Fruit fly (Drosophila melanogaster) whole organism, embryonic: ENCODE measurements around the gene CG9107.
A peak's percentile ranks its signal among the peaks of the same experiment; 100 is the strongest.

Experiments used
- Atf3 ChIP-seq: fragments of 200-800 bp; sonication (Bioruptor generic); optimal IDR thresholded peaks from 3 replicates; lab custom pipeline; 2016; ENCODE audit warnings: missing biosample characterization, missing genetic modification characterization
- Bgb ChIP-seq: fragments of 200-800 bp; sonication (Bioruptor generic); IDR thresholded peaks from 2 replicates; pipeline ENCODE4 v1.3.6; 2022; ENCODE audit warnings: missing biosample characterization, missing genetic modification characterization; ENCODE audit not compliant: partially characterized antibody
- CG10431 ChIP-seq: fragments of 200-800 bp; sonication (Bioruptor generic); optimal IDR thresholded peaks from 3 replicates; lab custom pipeline; 2018; ENCODE audit warnings: missing biosample characterization, mild to moderate bottlenecking, missing genetic modification characterization
- CG10565 ChIP-seq: fragments of 200-800 bp; sonication (Bioruptor generic); optimal IDR thresholded peaks from 3 replicates; lab custom pipeline; 2016; ENCODE audit warnings: missing biosample characterization, mild to moderate bottlenecking, missing genetic modification characterization
- CG11398 ChIP-seq: fragments of 200-800 bp; sonication (Bioruptor generic); optimal IDR thresholded peaks from 2 replicates; lab custom pipeline; 2016; ENCODE audit warnings: missing biosample characterization, missing genetic modification characterization
- CG11696 ChIP-seq: fragments of 200-800 bp; sonication (Bioruptor generic); IDR thresholded peaks from 2 replicates; pipeline ENCODE4 v1.3.6; 2022; ENCODE audit warnings: missing biosample characterization, missing genetic modification characterization
- CG12104 ChIP-seq: fragments of 200-800 bp; sonication (Bioruptor generic); optimal IDR thresholded peaks from 3 replicates; lab custom pipeline; 2016; ENCODE audit warnings: missing biosample characterization, missing genetic modification characterization
- CG12155 ChIP-seq: fragments of 200-800 bp; sonication (Bioruptor generic); optimal IDR thresholded peaks from 3 replicates; lab custom pipeline; 2016; ENCODE audit warnings: missing biosample characterization, missing genetic modification characterization
- CG13123 ChIP-seq: fragments of 200-800 bp; sonication (Bioruptor generic); optimal IDR thresholded peaks from 2 replicates; lab custom pipeline; 2016; ENCODE audit warnings: missing biosample characterization, missing genetic modification characterization
- CG13775 ChIP-seq: fragments of 200-800 bp; sonication (Bioruptor generic); optimal IDR thresholded peaks from 3 replicates; lab custom pipeline; 2017; ENCODE audit warnings: missing biosample characterization, mild to moderate bottlenecking, missing genetic modification characterization
- CG14710 ChIP-seq: fragments of 200-800 bp; sonication (Bioruptor generic); optimal IDR thresholded peaks from 3 replicates; lab custom pipeline; 2019; ENCODE audit warnings: missing biosample characterization, mild to moderate bottlenecking, missing genetic modification characterization, moderate library complexity
- CG16815 ChIP-seq: fragments of 200-800 bp; sonication (Bioruptor generic); optimal IDR thresholded peaks from 3 replicates; lab custom pipeline; 2017; ENCODE audit warnings: missing biosample characterization, mild to moderate bottlenecking, missing genetic modification characterization
- CG2875 ChIP-seq: fragments of 200-800 bp; sonication (Bioruptor generic); optimal IDR thresholded peaks from 2 replicates; lab custom pipeline; 2017; ENCODE audit warnings: missing biosample characterization, mild to moderate bottlenecking, missing genetic modification characterization, missing genetic modification reagents
- CG32772 ChIP-seq: fragments of 200-800 bp; sonication (Bioruptor generic); IDR thresholded peaks from 2 replicates; pipeline ENCODE4 v1.3.6; 2022; ENCODE audit warnings: missing biosample characterization, missing genetic modification characterization
- CG3281 ChIP-seq: fragments of 200-800 bp; sonication (Bioruptor generic); optimal IDR thresholded peaks from 3 replicates; lab custom pipeline; 2017; ENCODE audit warnings: missing biosample characterization, mild to moderate bottlenecking, missing genetic modification characterization
- CG8765 ChIP-seq: fragments of 200-800 bp; sonication (Bioruptor generic); IDR thresholded peaks from 2 replicates; pipeline ENCODE4 v1.3.6; 2022; ENCODE audit warnings: missing biosample characterization, missing genetic modification characterization
- CG9727 ChIP-seq: fragments of 200-800 bp; sonication (Bioruptor generic); optimal IDR thresholded peaks from 3 replicates; lab custom pipeline; 2017; ENCODE audit warnings: missing biosample characterization, mild to moderate bottlenecking, missing genetic modification characterization
- Camta ChIP-seq: fragments of 200-800 bp; sonication (Bioruptor generic); optimal IDR thresholded peaks from 2 replicates; lab custom pipeline; 2016; ENCODE audit warnings: missing biosample characterization, missing genetic modification characterization
- Dad ChIP-seq: fragments of 200-800 bp; sonication (Bioruptor generic); optimal IDR thresholded peaks from 3 replicates; lab custom pipeline; 2016; ENCODE audit warnings: missing biosample characterization, missing genetic modification characterization
- Dip3 ChIP-seq: fragments of 200-800 bp; sonication (Bioruptor generic); optimal IDR thresholded peaks from 3 replicates; lab custom pipeline; 2016; ENCODE audit warnings: missing biosample characterization, missing genetic modification characterization
- Eip74EF ChIP-seq, 2 experiments: fragments of 200-800 bp in 1 of 2; fragments of >200 bp in 1 of 2; sonication (Bioruptor generic) in 1 of 2; optimal IDR thresholded peaks; 2 replicates each; lab custom pipeline; 2017 to 2019; ENCODE audit warnings: missing biosample characterization in 2 of 2, missing genetic modification characterization in 2 of 2, mild to moderate bottlenecking in 1 of 2, moderate library complexity in 1 of 2
- GATAe ChIP-seq: fragments of 200-800 bp; sonication (Bioruptor generic); conservative IDR thresholded peaks from 2 replicates; pipeline ENCODE4 v1.3.6; 2022; ENCODE audit warnings: missing biosample characterization, missing genetic modification characterization
- H15 ChIP-seq: fragments of 200-800 bp; sonication (Bioruptor generic); IDR thresholded peaks from 3 replicates; pipeline ENCODE4 v1.3.6; 2022; ENCODE audit warnings: missing biosample characterization, missing genetic modification characterization
- H2.0 ChIP-seq: fragments of 200-800 bp; sonication (Bioruptor generic); IDR thresholded peaks from 2 replicates; pipeline ENCODE4 v1.3.6; 2022; ENCODE audit warnings: missing biosample characterization, missing genetic modification characterization
- Hand ChIP-seq: fragments of 200-800 bp; sonication (Bioruptor generic); optimal IDR thresholded peaks from 2 replicates; lab custom pipeline; 2017; ENCODE audit warnings: mild to moderate bottlenecking, missing biosample characterization, missing genetic modification reagents, missing genetic modification characterization
- Hmx ChIP-seq: fragments of 200-800 bp; sonication (Bioruptor generic); optimal IDR thresholded peaks from 2 replicates; lab custom pipeline; 2016; ENCODE audit warnings: missing biosample characterization, missing genetic modification characterization
- Jarid2 ChIP-seq: fragments of 200-800 bp; sonication (Bioruptor generic); optimal IDR thresholded peaks from 3 replicates; lab custom pipeline; 2017; ENCODE audit warnings: mild to moderate bottlenecking, missing biosample characterization, missing genetic modification reagents, missing genetic modification characterization
- MBD-R2 ChIP-seq: fragments of 200-800 bp; sonication (Bioruptor generic); IDR thresholded peaks from 2 replicates; pipeline ENCODE4 v1.3.6; 2022; ENCODE audit warnings: missing biosample characterization, missing genetic modification characterization
- NC2β ChIP-seq: fragments of 200-800 bp; sonication (Bioruptor generic); optimal IDR thresholded peaks from 2 replicates; lab custom pipeline; 2016; ENCODE audit warnings: missing biosample characterization, missing genetic modification characterization
- Nf-YB ChIP-seq: fragments of 200-800 bp; sonication (Bioruptor generic); optimal IDR thresholded peaks from 3 replicates; lab custom pipeline; 2019; ENCODE audit warnings: missing biosample characterization, mild to moderate bottlenecking, missing genetic modification characterization, moderate library complexity
- Rx ChIP-seq: fragments of 200-800 bp; sonication (Bioruptor generic); IDR thresholded peaks from 2 replicates; pipeline ENCODE4 v1.3.6; 2022; ENCODE audit warnings: missing biosample characterization, missing genetic modification characterization
- Ssrp ChIP-seq: fragments of 200-800 bp; sonication (Bioruptor generic); optimal IDR thresholded peaks from 2 replicates; lab custom pipeline; 2018; ENCODE audit warnings: missing biosample characterization, mild to moderate bottlenecking, missing genetic modification characterization, moderate library complexity
- TFAM ChIP-seq: fragments of 200-800 bp; sonication (Bioruptor generic); optimal IDR thresholded peaks from 2 replicates; lab custom pipeline; 2017; ENCODE audit warnings: missing biosample characterization, missing genetic modification characterization, inconsistent platforms
- YL-1 ChIP-seq: fragments of 200-800 bp; sonication (Bioruptor generic); optimal IDR thresholded peaks from 3 replicates; lab custom pipeline; 2017; ENCODE audit warnings: missing biosample characterization, mild to moderate bottlenecking, missing genetic modification characterization
- ab ChIP-seq: fragments of 200-800 bp; sonication (Bioruptor generic); optimal IDR thresholded peaks from 2 replicates; lab custom pipeline; 2016; ENCODE audit warnings: missing biosample characterization, missing genetic modification characterization
- chn ChIP-seq: fragments of 200-800 bp; sonication (Bioruptor generic); optimal IDR thresholded peaks from 2 replicates; lab custom pipeline; 2016; ENCODE audit warnings: missing biosample characterization, missing genetic modification characterization
- emc ChIP-seq: fragments of 200-800 bp; sonication (Bioruptor generic); optimal IDR thresholded peaks from 2 replicates; lab custom pipeline; 2016; ENCODE audit warnings: missing biosample characterization, missing genetic modification characterization
- ewg ChIP-seq: fragments of 200-800 bp; sonication (Bioruptor generic); optimal IDR thresholded peaks from 3 replicates; lab custom pipeline; 2017; ENCODE audit warnings: mild to moderate bottlenecking, missing biosample characterization, missing genetic modification reagents, missing genetic modification characterization
- gt ChIP-seq: fragments of 200-800 bp; sonication (Bioruptor generic); IDR thresholded peaks from 2 replicates; pipeline ENCODE4 v1.3.6; 2022; ENCODE audit warnings: missing biosample characterization, missing genetic modification characterization
- h ChIP-seq: fragments of >200 bp; optimal IDR thresholded peaks from 2 replicates; lab custom pipeline; 2017
- klu ChIP-seq: fragments of 200-800 bp; sonication (Bioruptor generic); IDR thresholded peaks from 2 replicates; pipeline ENCODE4 v1.3.6; 2022; ENCODE audit warnings: missing biosample characterization, missing genetic modification characterization
- mirr ChIP-seq: fragments of 200-800 bp; sonication (Bioruptor generic); optimal IDR thresholded peaks from 3 replicates; lab custom pipeline; 2018; ENCODE audit warnings: missing biosample characterization, mild to moderate bottlenecking, missing genetic modification characterization
- org-1 ChIP-seq: fragments of 200-800 bp; sonication (Bioruptor generic); optimal IDR thresholded peaks from 2 replicates; lab custom pipeline; 2017; ENCODE audit warnings: missing biosample characterization, missing genetic modification characterization
- salm ChIP-seq: fragments of 200-800 bp; sonication (Bioruptor generic); optimal IDR thresholded peaks from 2 replicates; lab custom pipeline; 2018; ENCODE audit warnings: missing biosample characterization, mild to moderate bottlenecking, missing genetic modification characterization
- schlank ChIP-seq: fragments of 200-800 bp; sonication (Bioruptor generic); optimal IDR thresholded peaks from 2 replicates; lab custom pipeline; 2018; ENCODE audit warnings: missing biosample characterization, mild to moderate bottlenecking, missing genetic modification characterization
- slbo ChIP-seq: fragments of 200-800 bp; sonication (Bioruptor generic); IDR thresholded peaks from 2 replicates; pipeline ENCODE4 v1.3.6; 2022; ENCODE audit warnings: missing biosample characterization, missing genetic modification characterization
- slp2 ChIP-seq: fragments of 200-800 bp; sonication (Bioruptor generic); optimal IDR thresholded peaks from 2 replicates; lab custom pipeline; 2016; ENCODE audit warnings: missing biosample characterization, missing genetic modification characterization
- sug ChIP-seq: fragments of 200-800 bp; optimal IDR thresholded peaks from 2 replicates; lab custom pipeline; 2019; ENCODE audit warnings: missing biosample characterization, mild to moderate bottlenecking, missing genetic modification characterization, moderate library complexity
- toy ChIP-seq: fragments of 200-800 bp; sonication (Bioruptor generic); IDR thresholded peaks from 2 replicates; pipeline ENCODE4 v1.3.6; 2022; ENCODE audit warnings: missing biosample characterization, missing genetic modification characterization
- ttk ChIP-seq: fragments of 200-800 bp; sonication (Bioruptor generic); IDR thresholded peaks from 2 replicates; pipeline ENCODE4 v2.1.2; 2022; ENCODE audit warnings: missing biosample characterization, missing genetic modification characterization
- tx ChIP-seq: fragments of 200-800 bp; sonication (Bioruptor generic); optimal IDR thresholded peaks from 2 replicates; lab custom pipeline; 2016; ENCODE audit warnings: missing biosample characterization, missing genetic modification characterization
- vfl ChIP-seq: fragments of 200-800 bp; sonication (Bioruptor generic); optimal IDR thresholded peaks from 2 replicates; lab custom pipeline; 2016; ENCODE audit warnings: missing biosample characterization, missing genetic modification characterization

CG9107 gene

dm6 chr2L:6065823-6066222 is 41.5 kb upstream of the CG9107 start, which contains the start of the genes Fbw5 and CG9147 (continued):
- TF ChIP-seq tx (GFP tag; lab: Kevin White, UChicago) (peak; percentile 100), CG14710 (tag; lab: Kevin White, UChicago) (peak; percentile 98), Camta (GFP tag; lab: Kevin White, UChicago) (peak; percentile 100), emc (GFP tag; lab: Kevin White, UChicago) (peak; percentile 98), MBD-R2 (GFP tag; lab: Robert Waterston, UW) (peak; percentile 100), sug (tag; lab: Kevin White, UChicago) (peak; percentile 98), Ssrp (peak; percentile 100), CG8765 (GFP tag; lab: Robert Waterston, UW) (peak; percentile 98), org-1 (GFP tag; lab: Kevin White, UChicago) (peak; percentile 99), h (lab: Kevin White, UChicago) (no peak), CG12104 (GFP tag; lab: Kevin White, UChicago) (peak; percentile 100), Hmx (GFP tag; lab: Kevin White, UChicago) (peak; percentile 98), mirr (peak; percentile 97), NC2β (GFP tag; lab: Kevin White, UChicago) (peak; percentile 99), CG13775 (peak; percentile 99), chn (GFP tag; lab: Kevin White, UChicago) (peak; percentile 100), ttk (GFP tag; lab: Robert Waterston, UW) (peak; percentile 100), schlank (tag; lab: Kevin White, UChicago) (peak; percentile 99), Dip3 (GFP tag; lab: Kevin White, UChicago) (peak; percentile 99), Bgb (GFP tag; lab: Robert Waterston, UW) (peak; percentile 58; the same call in 1 of the 2 replicates), TFAM (GFP tag; lab: Kevin White, UChicago) (peak; percentile 93), Rx (GFP tag; lab: Robert Waterston, UW) (peak; percentile 99), toy (GFP tag; lab: Robert Waterston, UW) (peak; percentile 97), Nf-YB (GFP tag; lab: Kevin White, UChicago) (peak; percentile 93), H2.0 (peak; percentile 100), YL-1 (peak; percentile 100), slp2 (peak; percentile 99), Atf3 (GFP tag; lab: Kevin White, UChicago) (peak; percentile 99), GATAe (GFP tag; lab: Robert Waterston, UW) (peak; percentile 97), H15 (GFP tag; lab: Robert Waterston, UW) (peak; percentile 99), CG13123 (GFP tag; lab: Kevin White, UChicago) (peak; percentile 99), CG10431 (GFP tag; lab: Kevin White, UChicago) (peak; percentile 98), CG9727 (GFP tag; lab: Kevin White, UChicago) (peak; percentile 100), ab (peak; percentile 97), Jarid2 (peak; percentile 89), CG32772 (GFP tag; lab: Robert Waterston, UW) (peak; percentile 99), CG10565 (GFP tag; lab: Kevin White, UChicago) (peak; percentile 99), CG12155 (GFP tag; lab: Kevin White, UChicago) (peak; percentile 99), CG11696 (GFP tag; lab: Robert Waterston, UW) (peak; percentile 96), CG16815 (GFP tag; lab: Kevin White, UChicago) (peak; percentile 100), Eip74EF (GFP tag; optimal IDR thresholded peaks at IDR 0.05; lab: Kevin White, UChicago) (peak in 1 of 2 experiments; percentile 100), salm (tag; lab: Kevin White, UChicago) (peak; percentile 99), slbo (GFP tag; lab: Robert Waterston, UW) (peak; percentile 100), Hand (GFP tag; lab: Kevin White, UChicago) (peak; percentile 99), klu (GFP tag; lab: Robert Waterston, UW) (peak; percentile 99), CG3281 (GFP tag; lab: Kevin White, UChicago) (peak; percentile 98), gt (GFP tag; lab: Robert Waterston, UW) (peak; percentile 98), ewg (GFP tag; lab: Kevin White, UChicago) (peak; percentile 99), vfl (GFP tag; lab: Kevin White, UChicago) (peak; percentile 99), Dad (GFP tag; lab: Kevin White, UChicago) (peak; percentile 99), CG2875 (peak; percentile 100), CG11398 (GFP tag; lab: Kevin White, UChicago) (peak; percentile 99)
